Worm (Caenorhabditis elegans): Measurements from ENCODE around the gene taf-3.
A peak's percentile ranks its signal among the peaks of the same experiment; 100 is the strongest.

The taf-3 gene

ce11 chrX:16292933-16293332, 39.3 kb upstream of the taf-3 start, which contains the start of gene F52E10.4:
TSS of gene F52E10.4 (minus strand) at chrX:16293033.
- TF ChIP-seq zag-1 (tag; optimal IDR thresholded peaks at IDR 0.05) (no peak), unc-62 (GFP tag; optimal IDR thresholded peaks at IDR 0.05) (no peak), R02D3.7 (tag; optimal IDR thresholded peaks at IDR 0.05) (no peak), blmp-1 (tag; optimal IDR thresholded peaks at IDR 0.05; ENCODE audit: insufficient read depth) (no peak), ceh-16 (tag; optimal IDR thresholded peaks at IDR 0.05) (no peak), nhr-129 (tag; optimal IDR thresholded peaks at IDR 0.05) (no peak), nhr-237 (tag; optimal IDR thresholded peaks at IDR 0.05) (no peak), nhr-21 (tag; optimal IDR thresholded peaks at IDR 0.05) (no peak), skn-1 (tag; optimal IDR thresholded peaks at IDR 0.05) (no peak), ceh-82 (tag; optimal IDR thresholded peaks at IDR 0.05) (no peak), nhr-6 (tag; optimal IDR thresholded peaks at IDR 0.05) (no peak), mbf-1 (tag; optimal IDR thresholded peaks at IDR 0.05) (no peak), mab-5 (tag; optimal IDR thresholded peaks at IDR 0.05) (no peak), ztf-1 (GFP tag; conservative IDR thresholded peaks at IDR 0.05) (no peak)

DNA sequence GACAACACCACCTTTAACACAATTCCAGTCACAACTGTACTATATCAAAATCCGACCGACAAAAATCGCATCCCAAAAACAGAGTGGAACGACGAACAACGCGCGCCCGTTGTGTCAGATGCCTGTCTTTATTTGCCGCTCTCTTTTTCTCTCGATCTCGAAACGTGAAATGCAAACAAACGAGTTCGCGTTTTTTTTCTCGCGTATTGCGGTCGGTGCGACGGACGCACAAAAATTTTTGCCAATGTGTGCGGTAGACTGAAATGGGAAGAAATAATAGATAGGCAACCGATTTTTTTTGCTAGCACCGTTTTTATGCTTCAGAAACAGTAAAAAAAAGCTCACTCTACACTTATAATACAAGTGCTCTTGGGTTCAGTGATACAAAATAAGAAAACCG, 35.1 kb upstream of the taf-3 start:
- TF ChIP-seq lin-13 (GFP tag; optimal IDR thresholded peaks at IDR 0.05), result no peak
- no peak for TF ChIP-seq ztf-1 (GFP tag; conservative IDR thresholded peaks at IDR 0.05)
- no peak for TF ChIP-seq unc-62 (GFP tag; optimal IDR thresholded peaks at IDR 0.05)
- TF ChIP-seq nhr-129 (tag; optimal IDR thresholded peaks at IDR 0.05), result peak; percentile 6
- no peak for TF ChIP-seq nhr-25 (tag; optimal IDR thresholded peaks at IDR 0.05)

DNA sequence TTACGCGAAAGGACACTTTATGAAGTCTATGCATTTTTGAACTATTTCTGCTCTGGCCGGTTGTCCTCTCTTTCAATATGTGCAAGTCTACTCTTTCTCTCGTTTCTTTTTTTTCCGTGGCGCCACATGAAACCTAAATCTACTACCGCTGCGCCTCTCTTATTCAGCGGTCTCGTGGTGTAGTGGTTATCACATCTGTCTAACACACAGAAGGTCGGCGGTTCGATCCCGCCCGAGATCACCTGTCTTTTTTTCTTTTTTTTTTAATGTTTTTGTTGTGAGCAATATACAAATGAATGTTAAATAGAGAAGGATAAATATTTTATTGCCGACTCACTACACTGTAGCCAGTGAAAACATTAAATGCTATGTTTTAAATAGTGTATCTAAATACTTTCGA, 34.1 kb upstream of the taf-3 start:
- no peak for TF ChIP-seq aly-2 (tag; optimal IDR thresholded peaks at IDR 0.05)
- TF ChIP-seq zag-1 (tag; optimal IDR thresholded peaks at IDR 0.05), result no peak
- TF ChIP-seq nhr-77 (tag; optimal IDR thresholded peaks at IDR 0.05), result no peak
- peak; percentile 45 for TF ChIP-seq sma-3 (GFP tag; optimal IDR thresholded peaks at IDR 0.05)
- TF ChIP-seq lsy-2 (tag; optimal IDR thresholded peaks at IDR 0.05), result peak; percentile 15 to 51
- peak; percentile 34 for TF ChIP-seq fos-1 (tag; optimal IDR thresholded peaks at IDR 0.05)
- no peak for TF ChIP-seq unc-62 (GFP tag; optimal IDR thresholded peaks at IDR 0.05)
- peak; percentile 35 for TF ChIP-seq egl-27 (tag; optimal IDR thresholded peaks at IDR 0.05)
- TF ChIP-seq snpc-4 (tag; optimal IDR thresholded peaks at IDR 0.05), result peak; percentile 18
- peak; percentile 51 for TF ChIP-seq gmeb-1 (tag; optimal IDR thresholded peaks at IDR 0.05)
- TF ChIP-seq lin-11 (tag; optimal IDR thresholded peaks at IDR 0.05), result peak; percentile 26
- peak; percentile 14 for TF ChIP-seq ceh-82 (tag; optimal IDR thresholded peaks at IDR 0.05)
- peak; percentile 15 for TF ChIP-seq ztf-4 (tag; optimal IDR thresholded peaks at IDR 0.05)
- peak; percentile 21 for TF ChIP-seq mab-5 (tag; optimal IDR thresholded peaks at IDR 0.05)
- peak; percentile 16 for TF ChIP-seq nhr-25 (tag; optimal IDR thresholded peaks at IDR 0.05)
- TF ChIP-seq mbf-1 (tag; optimal IDR thresholded peaks at IDR 0.05), result no peak
- no peak for TF ChIP-seq R02D3.7 (tag; optimal IDR thresholded peaks at IDR 0.05)
- TF ChIP-seq mdl-1 (tag; optimal IDR thresholded peaks at IDR 0.05), result peak in 1 of 2 experiments; percentile 8
- TF ChIP-seq crh-2 (tag; optimal IDR thresholded peaks at IDR 0.05), result peak; percentile 67
- peak; percentile 14 for TF ChIP-seq nhr-21 (tag; optimal IDR thresholded peaks at IDR 0.05)
- peak; percentile 66 for TF ChIP-seq nhr-129 (tag; optimal IDR thresholded peaks at IDR 0.05)
- TF ChIP-seq ceh-16 (tag; optimal IDR thresholded peaks at IDR 0.05), result no peak
- TF ChIP-seq dmd-4 (tag; optimal IDR thresholded peaks at IDR 0.05), result no peak
- no peak for TF ChIP-seq nhr-237 (tag; optimal IDR thresholded peaks at IDR 0.05)
- no peak for TF ChIP-seq unc-39 (tag; optimal IDR thresholded peaks at IDR 0.05)
- TF ChIP-seq unc-55 (GFP tag; optimal IDR thresholded peaks at IDR 0.05), result peak; percentile 70
- peak; percentile 31 for TF ChIP-seq C34F6.9 (tag; optimal IDR thresholded peaks at IDR 0.05)
- TF ChIP-seq nhr-6 (tag; optimal IDR thresholded peaks at IDR 0.05), result no peak
- no peak for TF ChIP-seq nhr-11 (tag; optimal IDR thresholded peaks at IDR 0.05)
- TF ChIP-seq blmp-1 (tag; optimal IDR thresholded peaks at IDR 0.05; ENCODE audit: insufficient read depth), result no peak
- peak; percentile 69 for TF ChIP-seq sma-9 (GFP tag; optimal IDR thresholded peaks at IDR 0.05)
- no peak for TF ChIP-seq sma-9 (tag; optimal IDR thresholded peaks at IDR 0.05)
- no peak for TF ChIP-seq Y55F3AM.14 (GFP tag; optimal IDR thresholded peaks at IDR 0.05)
- peak; percentile 64 for TF ChIP-seq lin-13 (GFP tag; optimal IDR thresholded peaks at IDR 0.05)
- TF ChIP-seq F13H6.1 (tag; optimal IDR thresholded peaks at IDR 0.05), result peak; percentile 57
- no peak for TF ChIP-seq nhr-23 (tag; optimal IDR thresholded peaks at IDR 0.05)
- no peak for TF ChIP-seq nhr-12 (tag; optimal IDR thresholded peaks at IDR 0.05)
- no peak for TF ChIP-seq elt-3 (tag; optimal IDR thresholded peaks at IDR 0.05)

Data from whole organism, L2 larva.